Fruit fly (Drosophila melanogaster): ENCODE results near the gene Prosalpha2.

Gene Prosalpha2

dm6 chr3R:12425510-12426309 lies 5.4 kb upstream of the Prosalpha2 start, which contains the start of gene Pp1-87B (continued):
- no peak for TF ChIP-seq CG9876 (GFP tag; optimal IDR thresholded peaks at IDR 0.05)
- no peak for TF ChIP-seq psq (GFP tag; optimal IDR thresholded peaks at IDR 0.05)
- TF ChIP-seq knrl (GFP tag; IDR thresholded peaks at IDR 0.05; ENCODE audit: partially characterized antibody) = peak; percentile 43; the same call in 2 of the 3 replicates
- TF ChIP-seq CG1647 (GFP tag; optimal IDR thresholded peaks at IDR 0.05) = no peak
- 0 out of 2 replicates have a peak, but pooled peaks have one; percentile 28 for TF ChIP-seq hbn (GFP tag; IDR thresholded peaks at IDR 0.05; ENCODE audit: partially characterized antibody)
- TF ChIP-seq CG1024 (GFP tag; IDR thresholded peaks at IDR 0.05) = no peak
- TF ChIP-seq mirr (GFP tag; optimal IDR thresholded peaks at IDR 0.05) = peak; percentile 2
- TF ChIP-seq Atf3 (GFP tag; optimal IDR thresholded peaks at IDR 0.05) = no peak
- TF ChIP-seq Dll (GFP tag; IDR thresholded peaks at IDR 0.05; ENCODE audit: partially characterized antibody) = 0 out of 4 replicates have a peak, but pooled peaks have one; percentile 23
- no peak for TF ChIP-seq CG17385 (GFP tag; optimal IDR thresholded peaks at IDR 0.05)
- TF ChIP-seq tgo (GFP tag; IDR thresholded peaks at IDR 0.05) = no peak
- no peak for TF ChIP-seq fd64A (GFP tag; optimal IDR thresholded peaks at IDR 0.05)
- TF ChIP-seq z (GFP tag; IDR thresholded peaks at IDR 0.05) = no peak
- no peak for TF ChIP-seq lov (optimal IDR thresholded peaks at IDR 0.05)
- TF ChIP-seq lov (GFP tag; IDR thresholded peaks at IDR 0.05) = no peak
- no peak for TF ChIP-seq ranshi (GFP tag; IDR thresholded peaks at IDR 0.05)
- no peak for TF ChIP-seq stc (GFP tag; IDR thresholded peaks at IDR 0.05)
- TF ChIP-seq unpg (GFP tag; optimal IDR thresholded peaks at IDR 0.05) = no peak
- peak in 1 of 3 experiments; percentile 16 for TF ChIP-seq Stat92E (GFP tag; optimal IDR thresholded peaks at IDR 0.05)
- peak; percentile 63 for TF ChIP-seq CoRest (tag; optimal IDR thresholded peaks at IDR 0.05)
- no peak for TF ChIP-seq abd-A (tag; optimal IDR thresholded peaks at IDR 0.05)
- no peak for TF ChIP-seq Xrp1 (GFP tag; IDR thresholded peaks at IDR 0.05)
- TF ChIP-seq scrt (GFP tag; optimal IDR thresholded peaks at IDR 0.05) = no peak
- TF ChIP-seq CG17186 (GFP tag; optimal IDR thresholded peaks at IDR 0.05) = peak; percentile 54
- TF ChIP-seq Dip2 (GFP tag; IDR thresholded peaks at IDR 0.05) = no peak
- no peak for TF ChIP-seq gcm (GFP tag; optimal IDR thresholded peaks at IDR 0.05)
- TF ChIP-seq H2.0 (GFP tag; IDR thresholded peaks at IDR 0.05) = no peak
- peak; percentile 46 for TF ChIP-seq stwl (tag; optimal IDR thresholded peaks at IDR 0.05)
- TF ChIP-seq salm (tag; optimal IDR thresholded peaks at IDR 0.05) = no peak
- no peak for TF ChIP-seq CG15696 (tag; optimal IDR thresholded peaks at IDR 0.05)
- TF ChIP-seq sqz (GFP tag; optimal IDR thresholded peaks at IDR 0.05) = no peak
- TF ChIP-seq CG16813 (GFP tag; IDR thresholded peaks at IDR 0.05; ENCODE audit: partially characterized antibody) = peak; percentile 55; the same call in 1 of the 3 replicates
- no peak for TF ChIP-seq CG7987 (GFP tag; optimal IDR thresholded peaks at IDR 0.05)
- TF ChIP-seq Aef1 (GFP tag; IDR thresholded peaks at IDR 0.05) = no peak
- TF ChIP-seq CG10462 (GFP tag; optimal IDR thresholded peaks at IDR 0.05) = no peak
- TF ChIP-seq ash1 (GFP tag; optimal IDR thresholded peaks at IDR 0.05) = no peak
- TF ChIP-seq CG8281 (tag; optimal IDR thresholded peaks at IDR 0.05) = no peak
- TF ChIP-seq Nf-YA (GFP tag; IDR thresholded peaks at IDR 0.05) = no peak
- TF ChIP-seq CG2116 (GFP tag; optimal IDR thresholded peaks at IDR 0.05) = peak; percentile 66
- no peak for TF ChIP-seq Hr39 (optimal IDR thresholded peaks at IDR 0.05)
- no peak for TF ChIP-seq lab (GFP tag; optimal IDR thresholded peaks at IDR 0.05)
- peak; percentile 70 for TF ChIP-seq BEAF-32 (GFP tag; optimal IDR thresholded peaks at IDR 0.05)
- peak; percentile 15 for TF ChIP-seq bcd (GFP tag; optimal IDR thresholded peaks at IDR 0.05)
- TF ChIP-seq D19A (tag; optimal IDR thresholded peaks at IDR 0.05) = no peak
- no peak; the same call in 1 of the 2 replicates for TF ChIP-seq CG42726 (GFP tag; IDR thresholded peaks at IDR 0.05; ENCODE audit: partially characterized antibody)
- TF ChIP-seq oc (tag; optimal IDR thresholded peaks at IDR 0.05) = no peak
- TF ChIP-seq disco-r (GFP tag; optimal IDR thresholded peaks at IDR 0.05) = no peak
- TF ChIP-seq Mes4 (GFP tag; optimal IDR thresholded peaks at IDR 0.05) = no peak
- TF ChIP-seq CTCF (GFP tag; optimal IDR thresholded peaks at IDR 0.05) = no peak
- TF ChIP-seq CG3163 (GFP tag; optimal IDR thresholded peaks at IDR 0.05) = no peak

All from whole organism, embryonic.